Worm (Caenorhabditis elegans) whole organism, midembryonic: ENCODE measurements around the gene K10H10.12.

Source experiments
- T22C8.4 ChIP-seq: fragments of 200-800 bp; sonication (Bioruptor generic); IDR thresholded peaks from 2 replicates; pipeline ENCODE4 v1.3.6; 2022; ENCODE audit warnings: missing genetic modification characterization, missing compliant biosample characterization
- cog-1 ChIP-seq: sonication (generic microtip); optimal IDR thresholded peaks from 2 replicates; lab custom pipeline; 2016; ENCODE audit warnings: missing genetic modification characterization, missing compliant biosample characterization
- klf-2 ChIP-seq: fragments of 200-800 bp; sonication (Bioruptor generic); conservative IDR thresholded peaks from 2 replicates; pipeline ENCODE4 v1.3.6; 2022; ENCODE audit warnings: missing genetic modification reagents, missing genetic modification characterization, missing compliant biosample characterization
- med-1 ChIP-seq: sonication (generic microtip); optimal IDR thresholded peaks from 2 replicates; lab custom pipeline; 2017; ENCODE audit warnings: missing genetic modification characterization, mild to moderate bottlenecking, missing compliant biosample characterization, antibody characterized with exemption, missing genetic modification reagents; ENCODE audit not compliant: insufficient read depth
- ref-1 ChIP-seq: fragments of 200-800 bp; sonication (Bioruptor generic); conservative IDR thresholded peaks from 2 replicates; pipeline ENCODE4 v1.3.6; 2022; ENCODE audit warnings: missing genetic modification reagents, missing genetic modification characterization, missing compliant biosample characterization
- tab-1 ChIP-seq: fragments of 200-800 bp; sonication (Bioruptor generic); IDR thresholded peaks from 2 replicates; pipeline ENCODE4 v1.3.6; 2022; ENCODE audit warnings: missing genetic modification characterization, missing compliant biosample characterization
- ztf-23 ChIP-seq: fragments of 200-800 bp; sonication (Bioruptor generic); IDR thresholded peaks from 2 replicates; pipeline ENCODE4 v1.3.6; 2022; ENCODE audit warnings: missing genetic modification reagents, missing genetic modification characterization, missing compliant biosample characterization
- ztf-29 ChIP-seq: fragments of 200-800 bp; sonication (Bioruptor generic); IDR thresholded peaks from 2 replicates; pipeline ENCODE4 v1.3.6; 2022; ENCODE audit warnings: missing genetic modification reagents, missing genetic modification characterization, missing compliant biosample characterization

DNA sequence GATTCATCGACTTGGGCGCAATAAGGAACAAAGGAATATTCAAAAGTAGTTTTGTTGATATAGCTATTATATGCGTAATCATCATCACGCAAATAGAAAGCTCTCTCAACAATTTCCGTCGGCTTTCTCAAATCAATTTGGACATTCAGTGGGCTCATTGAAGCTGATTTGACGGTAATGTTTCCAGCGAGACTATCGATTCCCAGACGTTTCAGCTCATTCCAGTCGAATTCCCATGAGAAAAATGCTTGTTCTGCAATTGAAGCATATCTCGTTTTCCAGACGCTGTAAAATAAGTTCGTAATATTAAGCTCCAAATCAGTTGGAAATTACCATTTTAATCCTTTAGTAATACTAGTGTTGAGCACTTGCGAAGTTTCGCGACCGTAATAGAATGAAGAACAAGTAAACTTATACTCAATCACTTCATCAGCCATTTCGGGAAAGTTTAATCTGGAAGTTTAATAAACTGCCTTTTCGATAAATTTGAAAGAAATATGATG lies 17.0 kb upstream of the K10H10.12 start, which contains the start of gene btb-20:
- TF ChIP-seq cog-1 (tag; lab: Kevin White, UChicago) (no peak), T22C8.4 (GFP tag; lab: Robert Waterston, UW) (no peak), ref-1 (no peak), tab-1 (GFP tag; lab: Robert Waterston, UW) (no peak), med-1 (no peak), ztf-23 (GFP tag; lab: Robert Waterston, UW) (no peak), klf-2 (no peak), ztf-29 (no peak)
